Worm (Caenorhabditis elegans) whole organism, late embryonic: ENCODE measurements around the gene str-114.

Source experiments
- F13H6.1 ChIP-seq: sonication (generic microtip); optimal IDR thresholded peaks from 2 replicates; lab custom pipeline; 2016; ENCODE audit warnings: missing genetic modification characterization, missing compliant biosample characterization
- ceh-2 ChIP-seq: sonication (generic microtip); optimal IDR thresholded peaks from 2 replicates; lab custom pipeline; 2016; ENCODE audit warnings: missing genotype, missing genetic modification characterization, missing compliant biosample characterization
- elt-2 ChIP-seq: sonication (generic microtip); optimal IDR thresholded peaks from 2 replicates; lab custom pipeline; 2016; ENCODE audit warnings: missing genetic modification reagents, missing genetic modification characterization, missing compliant biosample characterization
- hlh-13 ChIP-seq: fragments of 200-800 bp; sonication (Bioruptor generic); optimal IDR thresholded peaks from 2 replicates; lab custom pipeline; 2018; ENCODE audit warnings: mild to moderate bottlenecking, missing genetic modification characterization, missing compliant biosample characterization
- mec-3 ChIP-seq: sonication (generic microtip); optimal IDR thresholded peaks from 2 replicates; lab custom pipeline; 2016; ENCODE audit warnings: borderline replicate concordance, missing genetic modification characterization, missing compliant biosample characterization
- npax-4 ChIP-seq: sonication (generic microtip); optimal IDR thresholded peaks from 2 replicates; lab custom pipeline; 2016; ENCODE audit warnings: missing genetic modification characterization, missing compliant biosample characterization
- syd-9 ChIP-seq: sonication (generic microtip); optimal IDR thresholded peaks from 2 replicates; lab custom pipeline; 2016; ENCODE audit warnings: mild to moderate bottlenecking, missing genetic modification characterization, moderate library complexity, missing compliant biosample characterization
- tbx-2 ChIP-seq: sonication (generic microtip); optimal IDR thresholded peaks from 2 replicates; lab custom pipeline; 2016; ENCODE audit warnings: missing genetic modification characterization, missing compliant biosample characterization
- ztf-16 ChIP-seq: sonication (generic microtip); optimal IDR thresholded peaks from 2 replicates; lab custom pipeline; 2017; ENCODE audit warnings: missing genetic modification characterization, missing compliant biosample characterization

- TF ChIP-seq F13H6.1 (tag; lab: Kevin White, UChicago) (no peak), syd-9 (tag; lab: Kevin White, UChicago) (no peak), mec-3 (tag; lab: Kevin White, UChicago) (no peak), hlh-13 (no peak), tbx-2 (tag; lab: Kevin White, UChicago) (no peak), elt-2 (tag; lab: Kevin White, UChicago) (no peak), npax-4 (tag; lab: Kevin White, UChicago) (no peak), ztf-16 (tag; lab: Kevin White, UChicago) (no peak), ceh-2 (tag; lab: Kevin White, UChicago) (no peak)
These were observed 48.9 kb downstream of the str-114 start for ce11 chrV:3698497-3698896.
